Fruit fly (Drosophila melanogaster) whole organism, embryonic: Measurements from ENCODE around the gene CG15390.

Experiments
- ATbp ChIP-seq: fragments of 200-800 bp; sonication (Bioruptor generic); optimal IDR thresholded peaks from 2 replicates; lab custom pipeline; 2017; ENCODE audit warnings: missing biosample characterization, mild to moderate bottlenecking, missing genetic modification characterization, missing genetic modification reagents
- Awh ChIP-seq: fragments of 200-800 bp; sonication (Bioruptor generic); IDR thresholded peaks from 2 replicates; pipeline ENCODE4, ENCODE4 v1.3.6; 2022; ENCODE audit warnings: missing biosample characterization, missing genetic modification characterization
- B-H1 ChIP-seq: fragments of 200-800 bp; sonication (Bioruptor generic); IDR thresholded peaks from 3 replicates; pipeline ENCODE4 v1.3.6; 2022; ENCODE audit warnings: missing biosample characterization, missing genetic modification characterization
- BEAF-32 ChIP-seq: fragments of 200-800 bp; sonication (Bioruptor generic); optimal IDR thresholded peaks from 3 replicates; lab custom pipeline; 2017; ENCODE audit warnings: missing biosample characterization, missing genetic modification characterization, mild to moderate bottlenecking, moderate library complexity, missing genetic modification reagents
- CG10321 ChIP-seq: fragments of 200-800 bp; sonication (Bioruptor generic); IDR thresholded peaks from 2 replicates; pipeline ENCODE4 v1.3.6; 2022; ENCODE audit warnings: missing biosample characterization, missing genetic modification characterization
- CG10543 ChIP-seq: fragments of 200-800 bp; sonication (Bioruptor generic); optimal IDR thresholded peaks from 3 replicates; lab custom pipeline; 2017; ENCODE audit warnings: missing biosample characterization, mild to moderate bottlenecking, missing genetic modification characterization, moderate library complexity
- CG10979 ChIP-seq: fragments of 200-800 bp; sonication (Bioruptor generic); optimal IDR thresholded peaks from 2 replicates; lab custom pipeline; 2018; ENCODE audit warnings: missing biosample characterization, mild to moderate bottlenecking, missing genetic modification characterization, moderate library complexity
- CG11085 ChIP-seq: fragments of 200-800 bp; sonication (Bioruptor generic); IDR thresholded peaks from 2 replicates; pipeline ENCODE4 v1.3.6; 2022; ENCODE audit warnings: missing biosample characterization, missing genetic modification characterization
- CG12155 ChIP-seq: fragments of 200-800 bp; sonication (Bioruptor generic); optimal IDR thresholded peaks from 3 replicates; lab custom pipeline; 2016; ENCODE audit warnings: missing biosample characterization, missing genetic modification characterization
- CG15479 ChIP-seq: fragments of 200-800 bp; sonication (Bioruptor generic); optimal IDR thresholded peaks from 3 replicates; lab custom pipeline; 2019; ENCODE audit warnings: missing biosample characterization, mild to moderate bottlenecking, missing genetic modification characterization, moderate library complexity
- CG17568 ChIP-seq: fragments of 200-800 bp; sonication (Bioruptor generic); optimal IDR thresholded peaks from 2 replicates; lab custom pipeline; 2018; ENCODE audit warnings: missing biosample characterization, mild to moderate bottlenecking, missing genetic modification characterization, moderate library complexity
- CG18262 ChIP-seq: fragments of 200-800 bp; optimal IDR thresholded peaks from 3 replicates; lab custom pipeline; 2019; ENCODE audit warnings: missing biosample characterization, mild to moderate bottlenecking, missing genetic modification characterization, moderate library complexity
- CG31441 ChIP-seq: fragments of 200-800 bp; sonication (Bioruptor generic); IDR thresholded peaks from 2 replicates; pipeline ENCODE4 v1.3.6; 2022; ENCODE audit warnings: missing biosample characterization, missing genetic modification characterization
- CG33557 ChIP-seq: fragments of 200-800 bp; sonication (Bioruptor generic); optimal IDR thresholded peaks from 2 replicates; lab custom pipeline; 2019; ENCODE audit warnings: missing biosample characterization, mild to moderate bottlenecking, missing genetic modification characterization, moderate library complexity
- CG3847 ChIP-seq: fragments of 200-800 bp; sonication (Bioruptor generic); IDR thresholded peaks from 2 replicates; pipeline ENCODE4 v1.3.6; 2022; ENCODE audit warnings: missing biosample characterization, missing genetic modification characterization
- CG4282 ChIP-seq: fragments of 200-800 bp; sonication (Bioruptor generic); optimal IDR thresholded peaks from 2 replicates; lab custom pipeline; 2016; ENCODE audit warnings: missing biosample characterization, missing genetic modification characterization
- CG4404 ChIP-seq: fragments of 200-800 bp; sonication (Bioruptor generic); IDR thresholded peaks from 2 replicates; pipeline ENCODE4 v1.3.6; 2022; ENCODE audit warnings: missing biosample characterization, missing genetic modification characterization
- CG4854 ChIP-seq: fragments of 200-800 bp; sonication (Bioruptor generic); optimal IDR thresholded peaks from 2 replicates; lab custom pipeline; 2016; ENCODE audit warnings: missing biosample characterization, missing genetic modification characterization, inconsistent platforms
- CG5953 ChIP-seq: fragments of 200-800 bp; sonication (Bioruptor generic); IDR thresholded peaks from 2 replicates; pipeline ENCODE4 v1.3.6; 2022; ENCODE audit warnings: missing biosample characterization, missing genetic modification characterization
- CG7745 ChIP-seq: fragments of 200-800 bp; sonication (Bioruptor generic); optimal IDR thresholded peaks from 2 replicates; lab custom pipeline; 2018; ENCODE audit warnings: missing biosample characterization, mild to moderate bottlenecking, missing genetic modification characterization, moderate library complexity
- CG9215 ChIP-seq: fragments of 200-800 bp; sonication (Bioruptor generic); IDR thresholded peaks from 2 replicates; pipeline ENCODE4 v1.3.6; 2022; ENCODE audit warnings: missing biosample characterization, missing genetic modification characterization
- CTCF ChIP-seq: fragments of 200-800 bp; sonication (Bioruptor generic); optimal IDR thresholded peaks from 2 replicates; lab custom pipeline; 2017; ENCODE audit warnings: missing biosample characterization, mild to moderate bottlenecking, missing genetic modification characterization, moderate library complexity
- Dbx ChIP-seq: fragments of 200-800 bp; sonication (Bioruptor generic); IDR thresholded peaks from 3 replicates; pipeline ENCODE4 v1.3.6; 2022; ENCODE audit warnings: missing biosample characterization, missing genetic modification characterization
- Doc2 ChIP-seq: fragments of 200-800 bp; sonication (Bioruptor generic); IDR thresholded peaks from 2 replicates; pipeline ENCODE4 v1.3.6; 2022; ENCODE audit warnings: missing biosample characterization, missing genetic modification characterization
- E2f2 ChIP-seq: fragments of 200-800 bp; sonication (Bioruptor generic); IDR thresholded peaks from 2 replicates; pipeline ENCODE4 v1.3.6; 2022; ENCODE audit warnings: missing biosample characterization, missing genetic modification characterization
- Fer2 ChIP-seq: fragments of 200-800 bp; sonication (Bioruptor generic); optimal IDR thresholded peaks from 2 replicates; lab custom pipeline; 2018; ENCODE audit warnings: missing biosample characterization, mild to moderate bottlenecking, missing genetic modification characterization, moderate library complexity
- NC2α ChIP-seq: fragments of 200-800 bp; sonication (Bioruptor generic); optimal IDR thresholded peaks from 2 replicates; lab custom pipeline; 2016; ENCODE audit warnings: missing biosample characterization, missing genetic modification characterization
- Oaz ChIP-seq: fragments of 200-800 bp; sonication (Bioruptor generic); IDR thresholded peaks from 2 replicates; pipeline ENCODE4 v1.3.6; 2022; ENCODE audit warnings: missing biosample characterization, missing genetic modification characterization
- Poxn ChIP-seq: fragments of 200-800 bp; sonication (Bioruptor generic); IDR thresholded peaks from 2 replicates; pipeline ENCODE4 v1.3.6; 2022; ENCODE audit warnings: missing biosample characterization, missing genetic modification characterization
- Tbp ChIP-seq: fragments of >200 bp; optimal IDR thresholded peaks from 2 replicates; lab custom pipeline; 2018; ENCODE audit warnings: missing biosample characterization, missing genetic modification characterization
- Xrp1 ChIP-seq: fragments of 200-800 bp; sonication (Bioruptor generic); IDR thresholded peaks from 2 replicates; pipeline ENCODE4 v1.3.6; 2022; ENCODE audit warnings: missing biosample characterization, missing genetic modification characterization
- bbx ChIP-seq: fragments of 200-800 bp; sonication (Bioruptor generic); IDR thresholded peaks from 2 replicates; pipeline ENCODE4 v1.3.6; 2022; ENCODE audit warnings: missing biosample characterization, missing genetic modification characterization; ENCODE audit not compliant: partially characterized antibody
- dm ChIP-seq: fragments of 200-800 bp; sonication (Bioruptor generic); optimal IDR thresholded peaks from 3 replicates; lab custom pipeline; 2016; ENCODE audit warnings: missing biosample characterization, missing genetic modification characterization
- gt ChIP-seq: fragments of 200-800 bp; sonication (Bioruptor generic); IDR thresholded peaks from 2 replicates; pipeline ENCODE4 v1.3.6; 2022; ENCODE audit warnings: missing biosample characterization, missing genetic modification characterization
- jigr1 ChIP-seq: fragments of 200-800 bp; sonication (Bioruptor generic); IDR thresholded peaks from 3 replicates; pipeline ENCODE4 v1.3.6; 2022; ENCODE audit warnings: missing biosample characterization, missing genetic modification characterization
- lmd ChIP-seq: fragments of 200-800 bp; sonication (Bioruptor generic); IDR thresholded peaks from 2 replicates; pipeline ENCODE4 v1.3.6; 2022; ENCODE audit warnings: missing biosample characterization, missing genetic modification characterization
- mam ChIP-seq: fragments of 200-800 bp; sonication (Bioruptor generic); optimal IDR thresholded peaks from 3 replicates; lab custom pipeline; 2016; ENCODE audit warnings: missing biosample characterization, missing genetic modification characterization
- mirr ChIP-seq: fragments of 200-800 bp; sonication (Bioruptor generic); optimal IDR thresholded peaks from 3 replicates; lab custom pipeline; 2018; ENCODE audit warnings: missing biosample characterization, mild to moderate bottlenecking, missing genetic modification characterization
- nmo ChIP-seq: fragments of 200-800 bp; sonication (Bioruptor generic); optimal IDR thresholded peaks from 2 replicates; lab custom pipeline; 2018; ENCODE audit warnings: missing biosample characterization, mild to moderate bottlenecking, missing genetic modification characterization, moderate library complexity
- otp ChIP-seq: fragments of 200-800 bp; sonication (Bioruptor generic); IDR thresholded peaks from 3 replicates; pipeline ENCODE4, ENCODE4 v1.3.6; 2022; ENCODE audit warnings: missing biosample characterization, missing genetic modification characterization
- pita ChIP-seq: fragments of 200-800 bp; sonication (Bioruptor generic); optimal IDR thresholded peaks from 2 replicates; lab custom pipeline; 2017; ENCODE audit warnings: missing biosample characterization, mild to moderate bottlenecking, missing genetic modification characterization
- pros ChIP-seq: fragments of 200-800 bp; sonication (Bioruptor generic); optimal IDR thresholded peaks from 3 replicates; lab custom pipeline; 2019; ENCODE audit warnings: missing biosample characterization, mild to moderate bottlenecking, missing genetic modification characterization, moderate library complexity
- pum ChIP-seq: fragments of 200-800 bp; sonication (Bioruptor generic); optimal IDR thresholded peaks from 2 replicates; lab custom pipeline; 2016; ENCODE audit warnings: missing biosample characterization, missing genetic modification characterization
- pzg ChIP-seq: fragments of 200-800 bp; sonication (Bioruptor generic); optimal IDR thresholded peaks from 3 replicates; lab custom pipeline; 2018; ENCODE audit warnings: missing biosample characterization, mild to moderate bottlenecking, missing genetic modification characterization, moderate library complexity
- salm ChIP-seq: fragments of 200-800 bp; sonication (Bioruptor generic); optimal IDR thresholded peaks from 2 replicates; lab custom pipeline; 2018; ENCODE audit warnings: missing biosample characterization, mild to moderate bottlenecking, missing genetic modification characterization
- scrt ChIP-seq: fragments of 200-800 bp; sonication (Bioruptor generic); optimal IDR thresholded peaks from 2 replicates; lab custom pipeline; 2018; ENCODE audit warnings: missing biosample characterization, mild to moderate bottlenecking, missing genetic modification characterization, moderate library complexity
- slou ChIP-seq: fragments of 200-800 bp; sonication (Bioruptor generic); optimal IDR thresholded peaks from 3 replicates; lab custom pipeline; 2016; ENCODE audit warnings: missing biosample characterization, missing genetic modification characterization
- sob ChIP-seq: fragments of 200-800 bp; sonication (Bioruptor generic); IDR thresholded peaks from 2 replicates; pipeline ENCODE4 v1.3.6; 2022; ENCODE audit warnings: missing biosample characterization, missing genetic modification characterization
- tll ChIP-seq, 2 experiments: fragments of 200-800 bp in 1 of 2; fragments of >200 bp in 1 of 2; sonication (Bioruptor generic) in 1 of 2; optimal IDR thresholded peaks; 2 replicates each; lab custom pipeline; 2017 to 2019; ENCODE audit warnings: missing biosample characterization in 2 of 2, missing genetic modification characterization in 2 of 2, mild to moderate bottlenecking in 1 of 2, moderate library complexity in 1 of 2
- trh ChIP-seq: fragments of 200-800 bp; sonication (Bioruptor generic); optimal IDR thresholded peaks from 2 replicates; lab custom pipeline; 2016; ENCODE audit warnings: missing biosample characterization, missing genetic modification characterization
- wdn ChIP-seq: fragments of 200-800 bp; sonication (Bioruptor generic); IDR thresholded peaks from 2 replicates; pipeline ENCODE4 v1.3.6; 2022; ENCODE audit warnings: missing biosample characterization, missing genetic modification characterization

Gene CG15390

DNA sequence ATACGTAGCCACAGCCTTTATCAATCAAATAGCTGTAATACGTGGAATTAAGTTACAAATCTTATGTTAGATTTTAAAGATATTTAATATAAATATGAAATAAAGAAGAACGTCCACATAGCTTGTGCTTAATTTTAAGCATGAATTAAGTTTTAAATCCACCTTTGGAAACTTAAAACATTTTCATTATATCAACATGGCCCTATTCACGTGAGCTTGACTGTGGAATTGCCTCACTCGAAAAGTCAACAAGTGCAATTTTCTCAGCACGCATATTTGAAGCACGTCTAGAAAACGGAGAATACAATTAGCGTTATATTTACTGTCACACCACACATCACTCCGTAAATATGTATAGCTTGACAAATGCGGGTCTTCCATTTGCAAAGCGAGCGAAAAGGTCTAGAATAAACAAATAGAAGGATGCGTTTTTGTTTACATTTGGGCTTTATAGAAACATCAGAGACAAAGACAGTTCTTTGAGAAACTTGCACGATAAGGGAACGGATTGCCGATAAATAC is 10.8 kb upstream of the CG15390 start (continued):
- peak; percentile 92 for TF ChIP-seq CG10979 (tag; lab: Kevin White, UChicago)
- TF ChIP-seq Tbp (GFP tag; lab: Kevin White, UChicago), result no peak
- TF ChIP-seq mirr, result peak; percentile 64
- peak in 1 of 2 experiments; percentile 44 for TF ChIP-seq tll (GFP tag; optimal IDR thresholded peaks at IDR 0.05; lab: Kevin White, UChicago)
- peak; percentile 84 for TF ChIP-seq Fer2 (tag; lab: Kevin White, UChicago)
- no peak for TF ChIP-seq jigr1
- peak; percentile 59 for TF ChIP-seq NC2α
- peak; percentile 93 for TF ChIP-seq CG31441 (GFP tag; lab: Robert Waterston, UW)
- no peak for TF ChIP-seq dm (GFP tag; lab: Kevin White, UChicago)
- 0 out of 2 replicates have a peak, but pooled peaks have one; percentile 49 for TF ChIP-seq CG5953 (GFP tag; lab: Robert Waterston, UW)
- no peak; the same call in 1 of the 2 replicates for TF ChIP-seq CG4404 (GFP tag; lab: Robert Waterston, UW)
- TF ChIP-seq pros (GFP tag; lab: Kevin White, UChicago), result no peak
- TF ChIP-seq mam (GFP tag; lab: Kevin White, UChicago), result peak; percentile 61
- no peak for TF ChIP-seq CG7745 (tag; lab: Kevin White, UChicago)
- peak; percentile 91 for TF ChIP-seq scrt (GFP tag; lab: Kevin White, UChicago)
- TF ChIP-seq pzg (GFP tag; lab: Kevin White, UChicago), result no peak
- no peak for TF ChIP-seq BEAF-32 (GFP tag; lab: Kevin White, UChicago)
- peak; percentile 85 for TF ChIP-seq Dbx
- peak; percentile 94 for TF ChIP-seq CG17568 (GFP tag; lab: Kevin White, UChicago)
- peak; percentile 91 for TF ChIP-seq salm (tag; lab: Kevin White, UChicago)
- TF ChIP-seq ATbp (GFP tag; lab: Kevin White, UChicago), result peak; percentile 80
- TF ChIP-seq E2f2 (GFP tag; lab: Robert Waterston, UW), result peak; percentile 61
- peak; percentile 86 for TF ChIP-seq CG10543
- TF ChIP-seq CG9215 (GFP tag; lab: Robert Waterston, UW), result peak; percentile 78; the same call in 1 of the 2 replicates
- peak; percentile 47 for TF ChIP-seq CG15479 (GFP tag; lab: Kevin White, UChicago)
- TF ChIP-seq bbx (GFP tag; lab: Robert Waterston, UW), result no peak
- TF ChIP-seq CG10321 (GFP tag; lab: Robert Waterston, UW), result peak; percentile 61; the same call in 1 of the 2 replicates
- peak; percentile 95 for TF ChIP-seq Xrp1 (GFP tag; lab: Robert Waterston, UW)
- TF ChIP-seq Oaz (GFP tag; lab: Robert Waterston, UW), result peak; percentile 69
- TF ChIP-seq trh (GFP tag; lab: Kevin White, UChicago), result peak; percentile 76
- peak; percentile 85 for TF ChIP-seq sob (GFP tag; lab: Robert Waterston, UW)
- peak; percentile 71 for TF ChIP-seq B-H1 (GFP tag; lab: Robert Waterston, UW)
- TF ChIP-seq CTCF (GFP tag; lab: Kevin White, UChicago), result peak; percentile 32
- peak; percentile 77 for TF ChIP-seq Awh
- peak; percentile 89; the same call in 2 of the 3 replicates for TF ChIP-seq otp (GFP tag; lab: Robert Waterston, UW)
- TF ChIP-seq slou (GFP tag; lab: Kevin White, UChicago), result peak; percentile 77
- 0 out of 2 replicates have a peak, but pooled peaks have one; percentile 10 for TF ChIP-seq Poxn (GFP tag; lab: Robert Waterston, UW)
- peak; percentile 93 for TF ChIP-seq nmo (GFP tag; lab: Kevin White, UChicago)
- TF ChIP-seq gt (GFP tag; lab: Robert Waterston, UW), result no peak; the same call in 1 of the 2 replicates
- peak; percentile 81 for TF ChIP-seq CG3847 (GFP tag; lab: Robert Waterston, UW)
- peak; percentile 58 for TF ChIP-seq pum (GFP tag; lab: Kevin White, UChicago)
- TF ChIP-seq CG33557, result peak; percentile 77
- no peak for TF ChIP-seq CG4282 (GFP tag; lab: Kevin White, UChicago)
- TF ChIP-seq Doc2, result no peak
- peak; percentile 80 for TF ChIP-seq lmd (GFP tag; lab: Robert Waterston, UW)
- peak; percentile 67 for TF ChIP-seq CG4854 (GFP tag; lab: Kevin White, UChicago)
- peak; percentile 73 for TF ChIP-seq CG12155
- TF ChIP-seq CG18262, result peak; percentile 93
- peak; percentile 50; the same call in 1 of the 2 replicates for TF ChIP-seq CG11085 (GFP tag; lab: Robert Waterston, UW)
- TF ChIP-seq wdn (GFP tag; lab: Robert Waterston, UW), result peak; percentile 82
- no peak for TF ChIP-seq pita (GFP tag; lab: Kevin White, UChicago)
